Worm (Caenorhabditis elegans): ENCODE data around the gene clec-8.

Gene clec-8

ce11 chrII:12621908-12622566 is 44.2 kb upstream of the clec-8 start, which contains the start of gene nspe-8:
Gene nspe-8, minus strand, starts transcription at chrII:12621958.
- TF ChIP-seq bed-3 (GFP tag; optimal IDR thresholded peaks at IDR 0.05) (no peak), blmp-1 (tag; optimal IDR thresholded peaks at IDR 0.05) (no peak), ces-1 (GFP tag; optimal IDR thresholded peaks at IDR 0.05) (no peak), zip-8 (tag; optimal IDR thresholded peaks at IDR 0.05) (no peak), ceh-83 (GFP tag; optimal IDR thresholded peaks at IDR 0.05) (no peak), nhr-2 (tag; optimal IDR thresholded peaks at IDR 0.05) (no peak), pha-4 (tag; optimal IDR thresholded peaks at IDR 0.05) (no peak), unc-62 (GFP tag; optimal IDR thresholded peaks at IDR 0.05) (no peak), mep-1 (tag; optimal IDR thresholded peaks at IDR 0.05) (no peak), ceh-43 (GFP tag; optimal IDR thresholded peaks at IDR 0.05) (no peak)

- TF ChIP-seq unc-62 (GFP tag; optimal IDR thresholded peaks at IDR 0.05) (no peak), sem-2 (GFP tag; optimal IDR thresholded peaks at IDR 0.05) (no peak), sptf-1 (tag; optimal IDR thresholded peaks at IDR 0.05) (no peak), ceh-83 (GFP tag; optimal IDR thresholded peaks at IDR 0.05) (no peak), mab-5 (tag; optimal IDR thresholded peaks at IDR 0.05) (no peak), flh-1 (GFP tag; optimal IDR thresholded peaks at IDR 0.05) (no peak), ztf-11 (tag; optimal IDR thresholded peaks at IDR 0.05) (no peak), nhr-2 (tag; optimal IDR thresholded peaks at IDR 0.05) (no peak), hlh-1 (tag; optimal IDR thresholded peaks at IDR 0.05) (no peak), M03D4.4 (tag; optimal IDR thresholded peaks at IDR 0.05) (no peak), unc-120 (tag; optimal IDR thresholded peaks at IDR 0.05; ENCODE audit: poor library complexity, severe bottlenecking) (no peak), mep-1 (tag; optimal IDR thresholded peaks at IDR 0.05) (no peak), lsy-2 (tag; optimal IDR thresholded peaks at IDR 0.05) (no peak), lin-13 (tag; optimal IDR thresholded peaks at IDR 0.05) (no peak)
Observed at ce11 chrII:12620764-12621163, 42.9 kb upstream of the clec-8 start, which contains the start of gene nspe-1. Gene nspe-1, minus strand, starts transcription at chrII:12620864.

ce11 chrII:12619288-12619687 is 41.4 kb upstream of the clec-8 start, which contains the start of gene nspe-2:
Gene nspe-2, minus strand, starts transcription at chrII:12619388.
- TF ChIP-seq mep-1 (tag; optimal IDR thresholded peaks at IDR 0.05): no peak
- TF ChIP-seq pha-4 (tag; optimal IDR thresholded peaks at IDR 0.05): no peak
- TF ChIP-seq unc-120 (tag; optimal IDR thresholded peaks at IDR 0.05; ENCODE audit: poor library complexity, severe bottlenecking): no peak

- no peak for TF ChIP-seq ceh-43 (GFP tag; optimal IDR thresholded peaks at IDR 0.05)
- TF ChIP-seq elt-3 (tag; optimal IDR thresholded peaks at IDR 0.05): no peak
- TF ChIP-seq elt-1 (tag; optimal IDR thresholded peaks at IDR 0.05; ENCODE audit: borderline replicate concordance, insufficient read depth): no peak
- no peak for TF ChIP-seq nhr-2 (tag; optimal IDR thresholded peaks at IDR 0.05)
- TF ChIP-seq lin-32 (GFP tag; optimal IDR thresholded peaks at IDR 0.05): no peak
- no peak for TF ChIP-seq tbx-8 (GFP tag; optimal IDR thresholded peaks at IDR 0.05)
- no peak for TF ChIP-seq unc-39 (tag; optimal IDR thresholded peaks at IDR 0.05)
- no peak for TF ChIP-seq mep-1 (tag; optimal IDR thresholded peaks at IDR 0.05)
- TF ChIP-seq unc-120 (tag; optimal IDR thresholded peaks at IDR 0.05; ENCODE audit: poor library complexity, severe bottlenecking): no peak
- no peak for TF ChIP-seq cnd-1 (tag; optimal IDR thresholded peaks at IDR 0.05)
- TF ChIP-seq hlh-1 (tag; optimal IDR thresholded peaks at IDR 0.05): no peak
- TF ChIP-seq ceh-39 (tag; optimal IDR thresholded peaks at IDR 0.05): no peak
- TF ChIP-seq nhr-237 (tag; optimal IDR thresholded peaks at IDR 0.05): no peak
- no peak for TF ChIP-seq mab-5 (tag; optimal IDR thresholded peaks at IDR 0.05)
Observed at ce11 chrII:12617586-12617985, 39.7 kb upstream of the clec-8 start, which contains the start of gene nspe-3. Gene nspe-3, plus strand, starts transcription at chrII:12617886.

ce11 chrII:12616081-12616480 is 38.2 kb upstream of the clec-8 start, which contains the start of gene nspe-6:
Gene nspe-6, minus strand, starts transcription at chrII:12616181.
- TF ChIP-seq bed-3 (GFP tag; optimal IDR thresholded peaks at IDR 0.05) (no peak), mls-2 (tag; optimal IDR thresholded peaks at IDR 0.05) (no peak), unc-39 (tag; optimal IDR thresholded peaks at IDR 0.05) (no peak), elt-3 (tag; optimal IDR thresholded peaks at IDR 0.05) (no peak), unc-120 (tag; optimal IDR thresholded peaks at IDR 0.05; ENCODE audit: poor library complexity, severe bottlenecking) (no peak), snpc-4 (tag; optimal IDR thresholded peaks at IDR 0.05) (no peak), sptf-1 (tag; optimal IDR thresholded peaks at IDR 0.05) (no peak), unc-62 (GFP tag; optimal IDR thresholded peaks at IDR 0.05) (no peak), ztf-11 (tag; optimal IDR thresholded peaks at IDR 0.05) (no peak), flh-1 (GFP tag; optimal IDR thresholded peaks at IDR 0.05) (no peak), ceh-39 (tag; optimal IDR thresholded peaks at IDR 0.05) (no peak), M03D4.4 (tag; optimal IDR thresholded peaks at IDR 0.05) (no peak), lin-13 (tag; optimal IDR thresholded peaks at IDR 0.05) (no peak), elt-1 (tag; optimal IDR thresholded peaks at IDR 0.05; ENCODE audit: borderline replicate concordance, insufficient read depth) (no peak), pha-4 (tag; optimal IDR thresholded peaks at IDR 0.05) (no peak), hlh-1 (tag; optimal IDR thresholded peaks at IDR 0.05) (no peak), ceh-43 (GFP tag; optimal IDR thresholded peaks at IDR 0.05) (no peak), cnd-1 (tag; optimal IDR thresholded peaks at IDR 0.05) (no peak), nhr-237 (tag; optimal IDR thresholded peaks at IDR 0.05) (no peak), nhr-76 (tag; optimal IDR thresholded peaks at IDR 0.05) (no peak)
